Worm (Caenorhabditis elegans) whole organism, L1 larva: ENCODE measurements around the gene R04E5.7.

ENCODE experiments used
- C16A3.4 ChIP-seq: fragments of 150-350 bp; optimal IDR thresholded peaks from 2 replicates; lab custom pipeline; 2014; ENCODE audit warnings: missing biosample characterization, missing genetic modification characterization
- C34B4.2 ChIP-seq: sonication (generic microtip); optimal IDR thresholded peaks from 2 replicates; lab custom pipeline; 2017; ENCODE audit warnings: mild to moderate bottlenecking, missing genetic modification characterization, missing compliant biosample characterization
- F16B12.6 ChIP-seq: fragments of 150-350 bp; optimal IDR thresholded peaks from 2 replicates; lab custom pipeline; 2014; ENCODE audit warnings: missing biosample characterization, missing genetic modification characterization
- aha-1 ChIP-seq: fragments of 150-350 bp; optimal IDR thresholded peaks from 2 replicates; lab custom pipeline; 2014; ENCODE audit warnings: missing biosample characterization, missing genetic modification characterization
- aly-2 ChIP-seq: fragments of 150-350 bp; optimal IDR thresholded peaks from 2 replicates; lab custom pipeline; 2014; ENCODE audit warnings: missing biosample characterization, missing genetic modification characterization
- ama-1 ChIP-seq: fragments of 150-350 bp; optimal IDR thresholded peaks from 2 replicates; lab custom pipeline; 2014
- ceh-63 ChIP-seq: fragments of 200-800 bp; sonication (Bioruptor generic); optimal IDR thresholded peaks from 2 replicates; lab custom pipeline; 2018; ENCODE audit warnings: mild to moderate bottlenecking, missing genetic modification characterization, missing compliant biosample characterization
- ceh-90 ChIP-seq: sonication (generic microtip); optimal IDR thresholded peaks from 2 replicates; lab custom pipeline; 2016; ENCODE audit warnings: missing genetic modification characterization, missing compliant biosample characterization
- ces-1 ChIP-seq: fragments of 150-350 bp; optimal IDR thresholded peaks from 2 replicates; lab custom pipeline; 2014; ENCODE audit warnings: missing biosample characterization, missing genetic modification reagents, missing genetic modification characterization
- dsc-1 ChIP-seq: sonication (generic microtip); optimal IDR thresholded peaks from 2 replicates; lab custom pipeline; 2016; ENCODE audit warnings: mild to moderate bottlenecking, missing genetic modification characterization, missing compliant biosample characterization
- efl-1 ChIP-seq, 4 experiments: fragments of 150-350 bp; optimal IDR thresholded peaks in 3 of 4; peaks in 1 of 4; 1 replicate in 1 of 4; 2 replicates in 3 of 4; lab custom pipeline; 2014; ENCODE audit warnings: missing biosample characterization in 2 of 4, missing genetic modification characterization in 2 of 4, missing genetic modification reagents in 2 of 4
- efl-3 ChIP-seq: fragments of 200-800 bp; sonication (Bioruptor generic); optimal IDR thresholded peaks from 2 replicates; lab custom pipeline; 2018; ENCODE audit warnings: mild to moderate bottlenecking, missing genetic modification characterization, missing compliant biosample characterization
- elt-2 ChIP-seq: sonication (generic microtip); optimal IDR thresholded peaks from 2 replicates; lab custom pipeline; 2016; ENCODE audit warnings: missing genetic modification characterization, mild to moderate bottlenecking, inconsistent platforms, missing compliant biosample characterization, missing genetic modification reagents
- elt-3 ChIP-seq, 6 experiments: fragments of 150-350 bp in 1 of 6; sonication (generic microtip); optimal IDR thresholded peaks; 2 replicates each; lab custom pipeline; 2017 to 2018; ENCODE audit warnings: missing biosample characterization in 6 of 6, missing genetic modification characterization in 6 of 6, inconsistent platforms in 1 of 6
- fkh-10 ChIP-seq: sonication (generic microtip); optimal IDR thresholded peaks from 2 replicates; lab custom pipeline; 2017; ENCODE audit warnings: missing biosample characterization, missing genetic modification reagents, missing genetic modification characterization
- fkh-4 ChIP-seq: sonication (generic microtip); optimal IDR thresholded peaks from 2 replicates; lab custom pipeline; 2016; ENCODE audit warnings: missing compliant biosample characterization, missing genetic modification characterization, borderline replicate concordance
- hlh-4 ChIP-seq: sonication (generic microtip); optimal IDR thresholded peaks from 2 replicates; lab custom pipeline; 2016; ENCODE audit warnings: mild to moderate bottlenecking, missing genetic modification characterization, missing compliant biosample characterization
- irx-1 ChIP-seq: sonication (generic microtip); optimal IDR thresholded peaks from 2 replicates; lab custom pipeline; 2016; ENCODE audit warnings: missing genetic modification characterization, missing compliant biosample characterization
- jun-1 ChIP-seq: fragments of 150-350 bp; optimal IDR thresholded peaks from 2 replicates; lab custom pipeline; 2014; ENCODE audit warnings: missing biosample characterization, missing genetic modification reagents, missing genetic modification characterization
- lin-13 ChIP-seq: fragments of 150-350 bp; optimal IDR thresholded peaks from 2 replicates; lab custom pipeline; 2014; ENCODE audit warnings: missing biosample characterization, missing genetic modification reagents, missing genetic modification characterization
- lin-14 ChIP-seq: fragments of 200-800 bp; sonication (Bioruptor generic); optimal IDR thresholded peaks from 2 replicates; lab custom pipeline; 2018; ENCODE audit warnings: mild to moderate bottlenecking, missing genetic modification characterization, moderate library complexity, missing compliant biosample characterization
- lin-35 ChIP-seq, 2 experiments: fragments of 150-350 bp; optimal IDR thresholded peaks; 2 replicates each; lab custom pipeline; 2014; ENCODE audit warnings: missing biosample characterization in 2 of 2, missing genetic modification characterization in 2 of 2, missing genetic modification reagents in 2 of 2
- lin-39 ChIP-seq: fragments of 150-350 bp; optimal IDR thresholded peaks from 2 replicates; lab custom pipeline; 2014; ENCODE audit warnings: missing biosample characterization, missing genetic modification reagents, missing genetic modification characterization
- lsy-2 ChIP-seq, 2 experiments: fragments of 150-350 bp; optimal IDR thresholded peaks; 2 replicates each; lab custom pipeline; 2014; ENCODE audit warnings: missing biosample characterization in 2 of 2, missing genetic modification characterization in 2 of 2
- nhr-11 ChIP-seq: fragments of 150-350 bp; optimal IDR thresholded peaks from 2 replicates; lab custom pipeline; 2014; ENCODE audit warnings: missing biosample characterization, missing genetic modification characterization
- nhr-19 ChIP-seq: fragments of 200-800 bp; sonication (Bioruptor generic); conservative IDR thresholded peaks from 2 replicates; pipeline ENCODE4 v1.3.6; 2022; ENCODE audit warnings: missing genetic modification characterization, missing compliant biosample characterization
- nhr-20 ChIP-seq: sonication (generic microtip); optimal IDR thresholded peaks from 2 replicates; lab custom pipeline; 2016; ENCODE audit warnings: mild to moderate bottlenecking, missing genetic modification characterization, missing compliant biosample characterization
- nhr-28 ChIP-seq: fragments of 150-350 bp; optimal IDR thresholded peaks from 2 replicates; lab custom pipeline; 2014; ENCODE audit warnings: missing biosample characterization, missing genetic modification characterization
- nhr-71 ChIP-seq: sonication (generic microtip); optimal IDR thresholded peaks from 2 replicates; lab custom pipeline; 2016; ENCODE audit warnings: mild to moderate bottlenecking, missing genetic modification characterization, moderate library complexity, missing compliant biosample characterization
- nhr-77 ChIP-seq: fragments of 150-350 bp; optimal IDR thresholded peaks from 2 replicates; lab custom pipeline; 2014; ENCODE audit warnings: missing biosample characterization, missing genetic modification characterization
- nhr-84 ChIP-seq: sonication (generic microtip); optimal IDR thresholded peaks from 2 replicates; lab custom pipeline; 2017; ENCODE audit warnings: missing biosample characterization, missing genetic modification characterization
- nhr-85 ChIP-seq: sonication (generic microtip); peaks from one replicate; lab custom pipeline; 2016; ENCODE audit warnings: missing genetic modification characterization, inconsistent platforms, missing compliant biosample characterization
- nhr-90 ChIP-seq: sonication (generic microtip); optimal IDR thresholded peaks from 2 replicates; lab custom pipeline; 2016; ENCODE audit warnings: mild to moderate bottlenecking, missing genetic modification characterization, missing compliant biosample characterization; ENCODE audit not compliant: poor library complexity
- pag-3 ChIP-seq: sonication (generic microtip); optimal IDR thresholded peaks from 2 replicates; lab custom pipeline; 2017; ENCODE audit warnings: missing genetic modification characterization, mild to moderate bottlenecking, missing compliant biosample characterization, antibody characterized with exemption, borderline replicate concordance; ENCODE audit not compliant: insufficient read depth
- pax-3 ChIP-seq: fragments of 200-800 bp; sonication (Bioruptor generic); optimal IDR thresholded peaks from 2 replicates; lab custom pipeline; 2018; ENCODE audit warnings: mild to moderate bottlenecking, missing genetic modification characterization, moderate library complexity, missing compliant biosample characterization
- pqm-1 ChIP-seq: sonication (generic microtip); optimal IDR thresholded peaks from 3 replicates; lab custom pipeline; 2017; ENCODE audit warnings: missing biosample characterization, missing genetic modification characterization
- rnt-1 ChIP-seq: sonication (generic microtip); optimal IDR thresholded peaks from 2 replicates; lab custom pipeline; 2016; ENCODE audit warnings: mild to moderate bottlenecking, missing genetic modification characterization, moderate library complexity, missing compliant biosample characterization
- skn-1 ChIP-seq: fragments of 150-350 bp; optimal IDR thresholded peaks from 2 replicates; lab custom pipeline; 2014; ENCODE audit warnings: missing biosample characterization, missing genetic modification characterization
- snu-23 ChIP-seq: sonication (generic microtip); optimal IDR thresholded peaks from 2 replicates; lab custom pipeline; 2016; ENCODE audit warnings: missing genetic modification characterization, missing compliant biosample characterization
- sox-4 ChIP-seq: sonication (generic microtip); optimal IDR thresholded peaks from 2 replicates; lab custom pipeline; 2016; ENCODE audit warnings: missing genetic modification characterization, missing compliant biosample characterization
- sptf-1 ChIP-seq: fragments of 150-350 bp; optimal IDR thresholded peaks from 2 replicates; lab custom pipeline; 2014; ENCODE audit warnings: missing biosample characterization, missing genetic modification characterization
- sup-37 ChIP-seq: fragments of 200-800 bp; sonication (Bioruptor generic); optimal IDR thresholded peaks from 2 replicates; lab custom pipeline; 2018; ENCODE audit warnings: mild to moderate bottlenecking, missing genetic modification characterization, missing compliant biosample characterization
- swsn-7 ChIP-seq: sonication (generic microtip); optimal IDR thresholded peaks from 2 replicates; lab custom pipeline; 2016; ENCODE audit warnings: missing genetic modification characterization, missing compliant biosample characterization
- unc-130 ChIP-seq: fragments of 150-350 bp; optimal IDR thresholded peaks from 2 replicates; lab custom pipeline; 2017; ENCODE audit warnings: missing biosample characterization, missing genetic modification characterization, inconsistent platforms
- unc-30 ChIP-seq: sonication (generic microtip); optimal IDR thresholded peaks from 2 replicates; lab custom pipeline; 2017; ENCODE audit warnings: missing biosample characterization, missing genetic modification characterization
- unc-62 ChIP-seq: fragments of 150-350 bp; optimal IDR thresholded peaks from 2 replicates; lab custom pipeline; 2014; ENCODE audit warnings: missing biosample characterization, missing genetic modification reagents, missing genetic modification characterization
- unc-98 ChIP-seq: fragments of 200-800 bp; sonication (Bioruptor generic); IDR thresholded peaks from 2 replicates; pipeline ENCODE4 v1.3.6; 2022; ENCODE audit warnings: missing genetic modification characterization, missing compliant biosample characterization
- vab-15 ChIP-seq: sonication (generic microtip); optimal IDR thresholded peaks from 2 replicates; lab custom pipeline; 2017; ENCODE audit warnings: missing genotype, mild to moderate bottlenecking, missing genetic modification characterization, missing compliant biosample characterization
- xbp-1 ChIP-seq: sonication (generic microtip); optimal IDR thresholded peaks from 2 replicates; lab custom pipeline; 2016; ENCODE audit warnings: missing genetic modification characterization, missing compliant biosample characterization
- zag-1 ChIP-seq: fragments of 150-350 bp; optimal IDR thresholded peaks from 2 replicates; lab custom pipeline; 2014; ENCODE audit warnings: missing biosample characterization, missing genetic modification characterization
- ztf-11 ChIP-seq, 2 experiments: sonication (generic microtip); optimal IDR thresholded peaks; 2 replicates each; lab custom pipeline; 2016 to 2017; ENCODE audit warnings: missing genetic modification characterization in 2 of 2, missing biosample characterization in 1 of 2, missing compliant biosample characterization in 1 of 2

The R04E5.7 gene

DNA sequence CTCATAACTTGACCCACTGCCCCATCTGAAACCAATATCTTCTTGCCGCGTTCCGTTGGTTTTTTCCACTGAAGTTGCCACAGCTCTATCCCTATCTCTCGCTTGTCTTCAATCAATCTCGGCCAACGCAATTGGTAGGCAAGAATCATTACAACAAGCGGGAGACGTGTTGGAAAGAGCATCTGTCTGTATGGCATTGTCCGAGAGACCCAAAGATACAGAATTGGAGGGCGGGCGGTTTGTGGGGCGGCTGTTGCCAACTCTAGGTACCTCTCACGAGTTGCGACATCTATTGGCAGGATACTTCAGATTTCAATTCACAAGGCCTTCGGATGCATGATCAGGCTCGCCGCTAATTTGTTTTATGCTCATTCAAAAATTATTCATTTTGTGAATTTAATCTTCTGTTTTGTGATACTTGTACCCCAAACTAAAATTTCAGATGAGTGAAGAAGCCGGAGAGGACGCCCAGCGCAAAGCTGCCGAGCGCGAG is 8.0 kb downstream of the R04E5.7 start, which contains the start of gene unc-27:
Gene unc-27 (plus strand): TSS at position 443 of the 493 bp plus-strand sequence.
- TF ChIP-seq sptf-1 (tag; lab: Kevin White, UChicago), result no peak
- peak in 1 of 2 experiments; percentile 23 for TF ChIP-seq lsy-2 (tag; optimal IDR thresholded peaks at IDR 0.05; lab: Kevin White, UChicago)
- peak; percentile 92 for TF ChIP-seq pag-3 (tag; lab: Kevin White, UChicago)
- peak; percentile 82 for TF ChIP-seq dsc-1 (tag; lab: Kevin White, UChicago)
- peak; percentile 37 for TF ChIP-seq fkh-4 (tag; lab: Kevin White, UChicago)
- no peak for TF ChIP-seq ceh-63
- TF ChIP-seq nhr-20 (tag; lab: Kevin White, UChicago), result peak; percentile 20
- no peak for TF ChIP-seq unc-30 (tag; lab: Kevin White, UChicago)
- no peak for TF ChIP-seq hlh-4 (tag; lab: Kevin White, UChicago)
- peak; percentile 81 for TF ChIP-seq rnt-1 (tag; lab: Kevin White, UChicago)
- TF ChIP-seq unc-130, result peak; percentile 25
- TF ChIP-seq pqm-1 (tag; lab: Kevin White, UChicago), result no peak
- TF ChIP-seq sup-37 (GFP tag; lab: Kevin White, UChicago), result no peak
- TF ChIP-seq pax-3 (tag; lab: Kevin White, UChicago), result no peak
- TF ChIP-seq ztf-11 (tag; optimal IDR thresholded peaks at IDR 0.05; lab: Kevin White, UChicago), result no peak
- no peak for TF ChIP-seq zag-1 (tag; lab: Kevin White, UChicago)
- TF ChIP-seq nhr-11, result no peak
- TF ChIP-seq ces-1 (GFP tag; lab: Kevin White, UChicago), result no peak
- TF ChIP-seq snu-23 (GFP tag; lab: Kevin White, UChicago), result peak; percentile 14
- TF ChIP-seq sox-4 (tag; lab: Kevin White, UChicago), result no peak
- TF ChIP-seq swsn-7 (tag; lab: Kevin White, UChicago), result no peak
- TF ChIP-seq nhr-84 (tag; lab: Kevin White, UChicago), result no peak
- no peak for TF ChIP-seq elt-3 (tag; optimal IDR thresholded peaks at IDR 0.05; lab: Kevin White, UChicago)
- no peak for TF ChIP-seq elt-2 (tag; lab: Kevin White, UChicago)
- no peak for TF ChIP-seq nhr-85
- TF ChIP-seq efl-3 (GFP tag; lab: Kevin White, UChicago), result no peak
- peak; percentile 74 for TF ChIP-seq nhr-71
- TF ChIP-seq xbp-1 (tag; lab: Kevin White, UChicago), result no peak
- TF ChIP-seq aly-2 (tag; lab: Kevin White, UChicago), result no peak
- TF ChIP-seq unc-62 (GFP tag; lab: Kevin White, UChicago), result no peak
- TF ChIP-seq lin-39 (tag; lab: Kevin White, UChicago), result peak; percentile 15
- no peak for TF ChIP-seq lin-13
- no peak for TF ChIP-seq vab-15
- no peak for TF ChIP-seq unc-98 (GFP tag; lab: Robert Waterston, UW)
- TF ChIP-seq efl-1 (optimal IDR thresholded peaks at IDR 0.05; lab: Kevin White, UChicago), result no peak
- no peak for TF ChIP-seq efl-1 (GFP tag; optimal IDR thresholded peaks at IDR 0.05 in 1 of 2; lab: Kevin White, UChicago)
- no peak for TF ChIP-seq lin-35 (GFP tag; optimal IDR thresholded peaks at IDR 0.05; lab: Kevin White, UChicago)
- peak; percentile 57 for TF ChIP-seq nhr-19
- TF ChIP-seq jun-1, result no peak
- TF ChIP-seq ama-1 (lab: Kevin White, UChicago), result no peak
- TF ChIP-seq irx-1 (tag; lab: Kevin White, UChicago), result no peak
- TF ChIP-seq lin-14 (GFP tag; lab: Kevin White, UChicago), result peak; percentile 76
- TF ChIP-seq nhr-77 (tag; lab: Kevin White, UChicago), result no peak
- no peak for TF ChIP-seq F16B12.6 (tag; lab: Kevin White, UChicago)
- TF ChIP-seq nhr-90, result no peak
- no peak for TF ChIP-seq ceh-90 (tag; lab: Kevin White, UChicago)
- no peak for TF ChIP-seq C34B4.2 (tag; lab: Kevin White, UChicago)
- no peak for TF ChIP-seq skn-1 (tag; lab: Kevin White, UChicago)
- TF ChIP-seq nhr-28 (tag; lab: Kevin White, UChicago), result no peak
- no peak for TF ChIP-seq aha-1 (tag; lab: Kevin White, UChicago)
- TF ChIP-seq fkh-10, result no peak
- TF ChIP-seq C16A3.4, result no peak
